Worm (Caenorhabditis elegans): Measurements from ENCODE around the gene T05A1.5.

ce11 chrIV:9538214-9538613 is 7.9 kb upstream of the T05A1.5 start:
- TF ChIP-seq hlh-12 (tag; optimal IDR thresholded peaks at IDR 0.05): no peak
- no peak for TF ChIP-seq dox-1 (GFP tag; IDR thresholded peaks at IDR 0.05)
- no peak for TF ChIP-seq ccch-3 (GFP tag; optimal IDR thresholded peaks at IDR 0.05)
- no peak for TF ChIP-seq attf-3 (GFP tag; conservative IDR thresholded peaks at IDR 0.05)
- no peak for TF ChIP-seq rec-8 (tag; optimal IDR thresholded peaks at IDR 0.05)
- TF ChIP-seq efl-1 (GFP tag; optimal IDR thresholded peaks at IDR 0.05): no peak
